Fruit fly (Drosophila melanogaster) whole organism, embryonic: ENCODE results near the gene CG31321.

ENCODE experiments used
- Adf1 ChIP-seq: fragments of 200-800 bp; sonication (Bioruptor generic); IDR thresholded peaks from 2 replicates; pipeline ENCODE4 v1.3.6; 2022; ENCODE audit warnings: missing biosample characterization, missing genetic modification characterization
- C15 ChIP-seq: fragments of 200-800 bp; sonication (Bioruptor generic); IDR thresholded peaks from 3 replicates; pipeline ENCODE4 v1.3.6; 2022; ENCODE audit warnings: missing biosample characterization, missing genetic modification characterization
- CG1024 ChIP-seq: fragments of 200-800 bp; sonication (Bioruptor generic); IDR thresholded peaks from 2 replicates; pipeline ENCODE4 v1.3.6; 2022; ENCODE audit warnings: missing biosample characterization, missing genetic modification characterization
- CG12769 ChIP-seq: fragments of 200-800 bp; sonication (Bioruptor generic); optimal IDR thresholded peaks from 2 replicates; lab custom pipeline; 2019; ENCODE audit warnings: missing biosample characterization, mild to moderate bottlenecking, missing genetic modification characterization, moderate library complexity
- CG13424 ChIP-seq: fragments of 200-800 bp; sonication (Bioruptor generic); optimal IDR thresholded peaks from 2 replicates; lab custom pipeline; 2019; ENCODE audit warnings: missing biosample characterization, mild to moderate bottlenecking, missing genetic modification characterization, moderate library complexity
- CG15696 ChIP-seq: fragments of 200-800 bp; sonication (Bioruptor generic); optimal IDR thresholded peaks from 2 replicates; lab custom pipeline; 2019; ENCODE audit warnings: missing biosample characterization, mild to moderate bottlenecking, missing genetic modification characterization, moderate library complexity
- CG17612 ChIP-seq: fragments of 200-800 bp; sonication (Bioruptor generic); IDR thresholded peaks from 2 replicates; pipeline ENCODE4 v1.3.6; 2022; ENCODE audit warnings: missing biosample characterization, missing genetic modification characterization
- CG2202 ChIP-seq: fragments of 200-800 bp; sonication (Bioruptor generic); optimal IDR thresholded peaks from 2 replicates; lab custom pipeline; 2018; ENCODE audit warnings: missing biosample characterization, mild to moderate bottlenecking, missing genetic modification characterization
- CG2875 ChIP-seq: fragments of 200-800 bp; sonication (Bioruptor generic); optimal IDR thresholded peaks from 2 replicates; lab custom pipeline; 2017; ENCODE audit warnings: missing biosample characterization, mild to moderate bottlenecking, missing genetic modification characterization, missing genetic modification reagents
- CG3407 ChIP-seq: fragments of 200-800 bp; sonication (Bioruptor generic); optimal IDR thresholded peaks from 2 replicates; lab custom pipeline; 2018; ENCODE audit warnings: missing biosample characterization, mild to moderate bottlenecking, missing genetic modification characterization
- CG4282 ChIP-seq: fragments of 200-800 bp; sonication (Bioruptor generic); optimal IDR thresholded peaks from 2 replicates; lab custom pipeline; 2016; ENCODE audit warnings: missing biosample characterization, missing genetic modification characterization
- CG6654 ChIP-seq: fragments of 200-800 bp; sonication (Bioruptor generic); optimal IDR thresholded peaks from 2 replicates; lab custom pipeline; 2017; ENCODE audit warnings: missing biosample characterization, mild to moderate bottlenecking, missing genetic modification characterization
- CG7556 ChIP-seq: fragments of 200-800 bp; sonication (Bioruptor generic); optimal IDR thresholded peaks from 2 replicates; lab custom pipeline; 2017; ENCODE audit warnings: missing biosample characterization, mild to moderate bottlenecking, missing genetic modification characterization
- CG7928 ChIP-seq: fragments of 200-800 bp; sonication (Bioruptor generic); optimal IDR thresholded peaks from 2 replicates; lab custom pipeline; 2017; ENCODE audit warnings: missing biosample characterization, mild to moderate bottlenecking, missing genetic modification characterization
- CG8089 ChIP-seq: fragments of 200-800 bp; sonication (Bioruptor generic); optimal IDR thresholded peaks from 3 replicates; lab custom pipeline; 2016; ENCODE audit warnings: missing biosample characterization, missing genetic modification characterization
- CG9609 ChIP-seq: fragments of 200-800 bp; sonication (Bioruptor generic); optimal IDR thresholded peaks from 3 replicates; lab custom pipeline; 2016; ENCODE audit warnings: missing biosample characterization, missing genetic modification characterization
- CG9817 ChIP-seq: fragments of 200-800 bp; sonication (Bioruptor generic); optimal IDR thresholded peaks from 2 replicates; lab custom pipeline; 2018; ENCODE audit warnings: missing biosample characterization, mild to moderate bottlenecking, missing genetic modification characterization, moderate library complexity
- D19A ChIP-seq: fragments of 200-800 bp; optimal IDR thresholded peaks from 3 replicates; lab custom pipeline; 2019; ENCODE audit warnings: missing biosample characterization, mild to moderate bottlenecking, missing genetic modification characterization, moderate library complexity
- Dbx ChIP-seq: fragments of 200-800 bp; sonication (Bioruptor generic); IDR thresholded peaks from 3 replicates; pipeline ENCODE4 v1.3.6; 2022; ENCODE audit warnings: missing biosample characterization, missing genetic modification characterization
- Dp ChIP-seq: fragments of 200-800 bp; sonication (Bioruptor generic); optimal IDR thresholded peaks from 2 replicates; lab custom pipeline; 2018; ENCODE audit warnings: missing biosample characterization, mild to moderate bottlenecking, missing genetic modification characterization, moderate library complexity
- E2f1 ChIP-seq: fragments of 200-800 bp; sonication (Bioruptor generic); IDR thresholded peaks from 2 replicates; pipeline ENCODE4 v1.3.6; 2022; ENCODE audit warnings: missing biosample characterization, missing genetic modification characterization
- Eip74EF ChIP-seq, 2 experiments: fragments of 200-800 bp in 1 of 2; fragments of >200 bp in 1 of 2; sonication (Bioruptor generic) in 1 of 2; optimal IDR thresholded peaks; 2 replicates each; lab custom pipeline; 2017 to 2019; ENCODE audit warnings: missing biosample characterization in 2 of 2, missing genetic modification characterization in 2 of 2, mild to moderate bottlenecking in 1 of 2, moderate library complexity in 1 of 2
- Fer1 ChIP-seq: fragments of 200-800 bp; sonication (Bioruptor generic); optimal IDR thresholded peaks from 2 replicates; lab custom pipeline; 2017; ENCODE audit warnings: missing biosample characterization, mild to moderate bottlenecking, missing genetic modification characterization
- HLH4C ChIP-seq: fragments of 200-800 bp; sonication (Bioruptor generic); IDR thresholded peaks from 3 replicates; pipeline ENCODE4 v1.3.6; 2022; ENCODE audit warnings: missing biosample characterization, missing genetic modification characterization; ENCODE audit not compliant: partially characterized antibody
- Hand ChIP-seq: fragments of 200-800 bp; sonication (Bioruptor generic); optimal IDR thresholded peaks from 2 replicates; lab custom pipeline; 2017; ENCODE audit warnings: mild to moderate bottlenecking, missing biosample characterization, missing genetic modification reagents, missing genetic modification characterization
- Hsf ChIP-seq: fragments of 200-800 bp; sonication (Bioruptor generic); optimal IDR thresholded peaks from 3 replicates; lab custom pipeline; 2016; ENCODE audit warnings: missing biosample characterization, missing genetic modification characterization
- Kr ChIP-seq: fragments of 200-800 bp; sonication (Bioruptor generic); optimal IDR thresholded peaks from 2 replicates; lab custom pipeline; 2017; ENCODE audit warnings: missing biosample characterization, mild to moderate bottlenecking, missing genetic modification characterization
- MBD-R2 ChIP-seq: fragments of 200-800 bp; sonication (Bioruptor generic); IDR thresholded peaks from 2 replicates; pipeline ENCODE4 v1.3.6; 2022; ENCODE audit warnings: missing biosample characterization, missing genetic modification characterization
- Optix ChIP-seq: fragments of 200-800 bp; sonication (Bioruptor generic); IDR thresholded peaks from 3 replicates; pipeline ENCODE4 v1.3.6; 2022; ENCODE audit warnings: missing biosample characterization, missing genetic modification characterization
- PHDP ChIP-seq: fragments of 200-800 bp; sonication (Bioruptor generic); optimal IDR thresholded peaks from 3 replicates; lab custom pipeline; 2018; ENCODE audit warnings: missing biosample characterization, mild to moderate bottlenecking, missing genetic modification characterization, moderate library complexity
- Poxn ChIP-seq: fragments of 200-800 bp; sonication (Bioruptor generic); IDR thresholded peaks from 2 replicates; pipeline ENCODE4 v1.3.6; 2022; ENCODE audit warnings: missing biosample characterization, missing genetic modification characterization
- Sin3A ChIP-seq: fragments of >200 bp; optimal IDR thresholded peaks from 2 replicates; lab custom pipeline; 2018
- Sry-δ ChIP-seq: fragments of 200-800 bp; sonication (Bioruptor generic); optimal IDR thresholded peaks from 2 replicates; lab custom pipeline; 2016; ENCODE audit warnings: missing biosample characterization, missing genetic modification characterization
- bab2 ChIP-seq: fragments of 200-800 bp; sonication (Bioruptor generic); optimal IDR thresholded peaks from 2 replicates; lab custom pipeline; 2016; ENCODE audit warnings: missing biosample characterization, missing genetic modification characterization
- caup ChIP-seq: fragments of 200-800 bp; sonication (Bioruptor generic); optimal IDR thresholded peaks from 3 replicates; lab custom pipeline; 2017; ENCODE audit warnings: missing biosample characterization, mild to moderate bottlenecking, missing genetic modification characterization, moderate library complexity; ENCODE audit not compliant: severe bottlenecking
- crp ChIP-seq, 2 experiments: fragments of 200-800 bp; sonication (Bioruptor generic); optimal IDR thresholded peaks; 2 replicates in 1 of 2; 3 replicates in 1 of 2; lab custom pipeline; 2017; ENCODE audit warnings: missing biosample characterization in 2 of 2, missing genetic modification characterization in 2 of 2, mild to moderate bottlenecking in 1 of 2, moderate library complexity in 1 of 2
- dan ChIP-seq: fragments of 200-800 bp; sonication (Bioruptor generic); IDR thresholded peaks from 2 replicates; pipeline ENCODE4 v1.3.6; 2022; ENCODE audit warnings: missing biosample characterization, missing genetic modification characterization
- ems ChIP-seq: fragments of 200-800 bp; sonication (Bioruptor generic); optimal IDR thresholded peaks from 3 replicates; lab custom pipeline; 2016; ENCODE audit warnings: missing biosample characterization, missing genetic modification characterization
- eyg ChIP-seq: fragments of 200-800 bp; sonication (Bioruptor generic); optimal IDR thresholded peaks from 3 replicates; lab custom pipeline; 2016; ENCODE audit warnings: missing biosample characterization, missing genetic modification characterization
- gsb-n ChIP-seq: fragments of 200-800 bp; sonication (Bioruptor generic); optimal IDR thresholded peaks from 3 replicates; lab custom pipeline; 2018; ENCODE audit warnings: missing biosample characterization, mild to moderate bottlenecking, missing genetic modification characterization
- kay ChIP-seq: fragments of 200-800 bp; sonication (Bioruptor generic); optimal IDR thresholded peaks from 2 replicates; lab custom pipeline; 2016; ENCODE audit warnings: missing biosample characterization, missing genetic modification characterization
- lov ChIP-seq, 2 experiments: fragments of 200-800 bp in 1 of 2; fragments of >200 bp in 1 of 2; sonication (Bioruptor generic) in 1 of 2; IDR thresholded peaks in 1 of 2; optimal IDR thresholded peaks in 1 of 2; 2 replicates in 1 of 2; 3 replicates in 1 of 2; pipeline versions ENCODE4 v1.3.6 to Lab custom; 2017 to 2022; ENCODE audit warnings: missing biosample characterization in 1 of 2, missing genetic modification characterization in 1 of 2
- mirr ChIP-seq: fragments of 200-800 bp; sonication (Bioruptor generic); optimal IDR thresholded peaks from 3 replicates; lab custom pipeline; 2018; ENCODE audit warnings: missing biosample characterization, mild to moderate bottlenecking, missing genetic modification characterization
- org-1 ChIP-seq: fragments of 200-800 bp; sonication (Bioruptor generic); optimal IDR thresholded peaks from 2 replicates; lab custom pipeline; 2017; ENCODE audit warnings: missing biosample characterization, missing genetic modification characterization
- pros ChIP-seq: fragments of 200-800 bp; sonication (Bioruptor generic); optimal IDR thresholded peaks from 3 replicates; lab custom pipeline; 2019; ENCODE audit warnings: missing biosample characterization, mild to moderate bottlenecking, missing genetic modification characterization, moderate library complexity
- so ChIP-seq: fragments of 200-800 bp; sonication (Bioruptor generic); IDR thresholded peaks from 3 replicates; pipeline ENCODE4 v1.3.6; 2022; ENCODE audit warnings: missing biosample characterization, missing genetic modification characterization
- trem ChIP-seq: fragments of 200-800 bp; optimal IDR thresholded peaks from 3 replicates; lab custom pipeline; 2019; ENCODE audit warnings: missing biosample characterization, mild to moderate bottlenecking, missing genetic modification characterization, moderate library complexity
- wek ChIP-seq: fragments of 200-800 bp; sonication (Bioruptor generic); optimal IDR thresholded peaks from 3 replicates; lab custom pipeline; 2018; ENCODE audit warnings: missing biosample characterization, mild to moderate bottlenecking, missing genetic modification characterization, moderate library complexity
- wor ChIP-seq: fragments of 200-800 bp; sonication (Bioruptor generic); IDR thresholded peaks from 2 replicates; pipeline ENCODE4 v1.3.6; 2022; ENCODE audit warnings: missing biosample characterization, missing genetic modification characterization

The CG31321 gene

DNA sequence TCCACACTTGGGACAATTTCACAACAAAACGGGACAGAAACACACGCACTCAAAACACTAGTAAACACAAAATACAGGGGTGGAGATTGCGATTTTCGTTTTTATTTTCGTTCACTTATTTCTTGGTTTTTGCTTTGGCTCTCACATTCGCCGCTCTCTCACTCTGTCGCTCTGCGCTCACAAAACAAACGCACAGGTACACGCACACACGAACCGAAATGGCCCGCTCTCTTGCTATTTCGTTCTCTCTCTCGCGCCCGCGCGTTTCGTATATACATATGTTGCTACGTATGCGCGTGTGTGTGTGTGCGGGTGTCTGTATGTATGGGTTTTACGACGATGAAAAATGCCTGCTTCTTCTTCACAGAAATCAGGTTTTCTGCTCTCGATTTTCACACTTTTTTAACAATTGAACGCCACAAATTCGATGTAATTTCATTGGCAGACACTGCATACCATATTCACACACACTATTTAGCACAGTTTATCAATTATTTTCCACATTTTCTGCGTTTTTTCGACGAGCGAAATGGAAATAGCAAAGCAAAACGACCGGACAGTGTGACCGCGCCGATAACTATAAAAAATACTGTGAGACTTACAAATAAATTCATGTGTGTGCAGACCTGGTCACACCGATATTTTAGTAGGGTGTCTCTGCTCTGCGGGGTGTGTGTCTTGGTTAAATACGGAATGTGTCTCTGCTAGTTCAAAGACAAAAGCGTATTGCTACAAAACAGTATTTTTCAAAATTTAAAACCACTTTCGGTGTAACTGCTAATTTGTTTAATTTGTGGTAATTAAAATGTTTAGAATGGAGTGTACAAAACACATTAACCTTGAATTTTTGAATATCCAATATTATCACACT, 23.6 kb upstream of the CG31321 start, which contains the start of gene trx (continued):
- TF ChIP-seq crp (GFP tag; optimal IDR thresholded peaks at IDR 0.05; lab: Kevin White, UChicago) (no peak), kay (GFP tag; lab: Kevin White, UChicago) (no peak), Optix (GFP tag; lab: Robert Waterston, UW) (no peak), CG3407 (GFP tag; lab: Kevin White, UChicago) (no peak), PHDP (peak; percentile 7), Adf1 (GFP tag; lab: Robert Waterston, UW) (no peak), Eip74EF (GFP tag; optimal IDR thresholded peaks at IDR 0.05; lab: Kevin White, UChicago) (peak in 1 of 2 experiments; percentile 45), C15 (GFP tag; lab: Robert Waterston, UW) (no peak), dan (GFP tag; lab: Robert Waterston, UW) (no peak), CG8089 (GFP tag; lab: Kevin White, UChicago) (no peak), CG7556 (GFP tag; lab: Kevin White, UChicago) (no peak), lov (optimal IDR thresholded peaks at IDR 0.05; lab: Kevin White, UChicago) (no peak), lov (GFP tag; IDR thresholded peaks at IDR 0.05; lab: Robert Waterston, UW) (no peak), CG12769 (tag; lab: Kevin White, UChicago) (peak; percentile 16), bab2 (GFP tag; lab: Kevin White, UChicago) (no peak), Poxn (GFP tag; lab: Robert Waterston, UW) (no peak), CG4282 (GFP tag; lab: Kevin White, UChicago) (no peak), E2f1 (no peak), trem (tag; lab: Kevin White, UChicago) (peak; percentile 71), Hsf (GFP tag; lab: Kevin White, UChicago) (no peak), eyg (no peak), Kr (GFP tag; lab: Kevin White, UChicago) (no peak), CG6654 (GFP tag; lab: Kevin White, UChicago) (no peak), caup (GFP tag; lab: Kevin White, UChicago) (no peak), pros (GFP tag; lab: Kevin White, UChicago) (peak; percentile 61), mirr (GFP tag; lab: Kevin White, UChicago) (no peak), ems (GFP tag; lab: Kevin White, UChicago) (no peak), CG13424 (tag; lab: Kevin White, UChicago) (no peak), Hand (GFP tag; lab: Kevin White, UChicago) (no peak), CG2202 (tag; lab: Kevin White, UChicago) (peak; percentile 23), HLH4C (GFP tag; lab: Robert Waterston, UW) (no peak), Fer1 (GFP tag; lab: Kevin White, UChicago) (peak; percentile 10), CG7928 (peak; percentile 9), Dp (GFP tag; lab: Kevin White, UChicago) (peak; percentile 71), wek (GFP tag; lab: Kevin White, UChicago) (no peak), Sry-δ (GFP tag; lab: Kevin White, UChicago) (peak; percentile 68), Dbx (GFP tag; lab: Robert Waterston, UW) (no peak), MBD-R2 (GFP tag; lab: Robert Waterston, UW) (no peak), org-1 (GFP tag; lab: Kevin White, UChicago) (no peak), CG9609 (GFP tag; lab: Kevin White, UChicago) (no peak), CG17612 (GFP tag; lab: Robert Waterston, UW) (no peak), Sin3A (peak; percentile 80), wor (GFP tag; lab: Robert Waterston, UW) (no peak), CG1024 (GFP tag; lab: Robert Waterston, UW) (no peak), CG15696 (tag; lab: Kevin White, UChicago) (peak; percentile 5), CG2875 (GFP tag; lab: Kevin White, UChicago) (no peak), CG9817 (tag; lab: Kevin White, UChicago) (no peak), D19A (tag; lab: Kevin White, UChicago) (no peak), gsb-n (tag; lab: Kevin White, UChicago) (no peak), so (no peak)
